Fruit fly (Drosophila melanogaster) whole organism, embryonic: ENCODE data around the gene CG14052.
A peak's percentile ranks its signal among the peaks of the same experiment; 100 is the strongest.

ENCODE experiments used
- B-H1 ChIP-seq: fragments of 200-800 bp; sonication (Bioruptor generic); IDR thresholded peaks from 3 replicates; pipeline ENCODE4 v1.3.6; 2022; ENCODE audit warnings: missing biosample characterization, missing genetic modification characterization
- CG12236 ChIP-seq: fragments of 200-800 bp; sonication (Bioruptor generic); optimal IDR thresholded peaks from 2 replicates; lab custom pipeline; 2016; ENCODE audit warnings: missing biosample characterization, missing genetic modification characterization
- CG12744 ChIP-seq: fragments of 200-800 bp; sonication (Bioruptor generic); optimal IDR thresholded peaks from 2 replicates; lab custom pipeline; 2016; ENCODE audit warnings: missing biosample characterization, missing genetic modification characterization
- CG12942 ChIP-seq: fragments of 200-800 bp; sonication (Bioruptor generic); optimal IDR thresholded peaks from 3 replicates; lab custom pipeline; 2016; ENCODE audit warnings: missing biosample characterization, missing genetic modification characterization
- CG13296 ChIP-seq: fragments of 200-800 bp; sonication (Bioruptor generic); optimal IDR thresholded peaks from 3 replicates; lab custom pipeline; 2018; ENCODE audit warnings: missing biosample characterization, mild to moderate bottlenecking, missing genetic modification characterization
- CG13424 ChIP-seq: fragments of 200-800 bp; sonication (Bioruptor generic); optimal IDR thresholded peaks from 2 replicates; lab custom pipeline; 2019; ENCODE audit warnings: missing biosample characterization, mild to moderate bottlenecking, missing genetic modification characterization, moderate library complexity
- CG2678 ChIP-seq: fragments of 200-800 bp; sonication (Bioruptor generic); optimal IDR thresholded peaks from 3 replicates; lab custom pipeline; 2019; ENCODE audit warnings: missing biosample characterization, mild to moderate bottlenecking, missing genetic modification characterization, moderate library complexity
- CG2712 ChIP-seq: fragments of 200-800 bp; optimal IDR thresholded peaks from 3 replicates; lab custom pipeline; 2019; ENCODE audit warnings: missing biosample characterization, mild to moderate bottlenecking, missing genetic modification characterization, moderate library complexity
- CG3065 ChIP-seq: fragments of 200-800 bp; sonication (Bioruptor generic); optimal IDR thresholded peaks from 2 replicates; lab custom pipeline; 2016; ENCODE audit warnings: missing biosample characterization, missing genetic modification characterization
- CG33213 ChIP-seq: fragments of 200-800 bp; sonication (Bioruptor generic); optimal IDR thresholded peaks from 3 replicates; lab custom pipeline; 2016; ENCODE audit warnings: missing biosample characterization, missing genetic modification characterization
- CG33557 ChIP-seq: fragments of 200-800 bp; sonication (Bioruptor generic); optimal IDR thresholded peaks from 2 replicates; lab custom pipeline; 2019; ENCODE audit warnings: missing biosample characterization, mild to moderate bottlenecking, missing genetic modification characterization, moderate library complexity
- CG4282 ChIP-seq: fragments of 200-800 bp; sonication (Bioruptor generic); optimal IDR thresholded peaks from 2 replicates; lab custom pipeline; 2016; ENCODE audit warnings: missing biosample characterization, missing genetic modification characterization
- CG4820 ChIP-seq: fragments of 200-800 bp; sonication (Bioruptor generic); optimal IDR thresholded peaks from 3 replicates; lab custom pipeline; 2016; ENCODE audit warnings: missing biosample characterization, missing genetic modification characterization
- CG6254 ChIP-seq: fragments of 200-800 bp; sonication (Bioruptor generic); optimal IDR thresholded peaks from 3 replicates; lab custom pipeline; 2017; ENCODE audit warnings: mild to moderate bottlenecking, missing biosample characterization, missing genetic modification reagents, missing genetic modification characterization
- CG6765 ChIP-seq: fragments of 200-800 bp; sonication (Bioruptor generic); optimal IDR thresholded peaks from 3 replicates; lab custom pipeline; 2017; ENCODE audit warnings: missing biosample characterization, mild to moderate bottlenecking, missing genetic modification characterization
- CG7271 ChIP-seq: fragments of 200-800 bp; sonication (Bioruptor generic); optimal IDR thresholded peaks from 2 replicates; lab custom pipeline; 2018; ENCODE audit warnings: missing biosample characterization, mild to moderate bottlenecking, missing genetic modification characterization, moderate library complexity
- CG8944 ChIP-seq: fragments of 200-800 bp; sonication (Bioruptor generic); optimal IDR thresholded peaks from 3 replicates; lab custom pipeline; 2016; ENCODE audit warnings: missing biosample characterization, missing genetic modification characterization
- CG9876 ChIP-seq: fragments of 200-800 bp; sonication (Bioruptor generic); optimal IDR thresholded peaks from 2 replicates; lab custom pipeline; 2016; ENCODE audit warnings: missing biosample characterization, missing genetic modification characterization
- CHES-1-like ChIP-seq: fragments of 200-800 bp; sonication (Bioruptor generic); optimal IDR thresholded peaks from 2 replicates; lab custom pipeline; 2016; ENCODE audit warnings: missing biosample characterization, missing genetic modification characterization
- Dfd ChIP-seq, 2 experiments: fragments of >200 bp; optimal IDR thresholded peaks; 2 replicates each; lab custom pipeline; 2017; ENCODE audit warnings: missing biosample characterization in 2 of 2, missing genetic modification characterization in 2 of 2
- Drgx ChIP-seq: fragments of 200-800 bp; sonication (Bioruptor generic); IDR thresholded peaks from 2 replicates; pipeline ENCODE4 v1.3.6; 2022; ENCODE audit warnings: missing biosample characterization, missing genetic modification characterization
- HLHmδ ChIP-seq: fragments of 200-800 bp; sonication (Bioruptor generic); optimal IDR thresholded peaks from 2 replicates; lab custom pipeline; 2018; ENCODE audit warnings: missing biosample characterization, mild to moderate bottlenecking, missing genetic modification characterization, moderate library complexity
- Hmx ChIP-seq: fragments of 200-800 bp; sonication (Bioruptor generic); optimal IDR thresholded peaks from 2 replicates; lab custom pipeline; 2016; ENCODE audit warnings: missing biosample characterization, missing genetic modification characterization
- Lpt ChIP-seq: fragments of >200 bp; optimal IDR thresholded peaks from 2 replicates; lab custom pipeline; 2018; ENCODE audit warnings: missing biosample characterization, missing genetic modification characterization
- NC2α ChIP-seq: fragments of 200-800 bp; sonication (Bioruptor generic); optimal IDR thresholded peaks from 2 replicates; lab custom pipeline; 2016; ENCODE audit warnings: missing biosample characterization, missing genetic modification characterization
- Nf-YC ChIP-seq: fragments of 200-800 bp; optimal IDR thresholded peaks from 3 replicates; lab custom pipeline; 2019; ENCODE audit warnings: missing biosample characterization, mild to moderate bottlenecking, missing genetic modification characterization, moderate library complexity
- NfI ChIP-seq: fragments of 200-800 bp; sonication (Bioruptor generic); optimal IDR thresholded peaks from 3 replicates; lab custom pipeline; 2018; ENCODE audit warnings: missing biosample characterization, mild to moderate bottlenecking, missing genetic modification characterization, moderate library complexity
- Oli ChIP-seq: fragments of 200-800 bp; sonication (Bioruptor generic); optimal IDR thresholded peaks from 2 replicates; lab custom pipeline; 2018; ENCODE audit warnings: missing biosample characterization, mild to moderate bottlenecking, missing genetic modification characterization, moderate library complexity
- Opbp ChIP-seq: fragments of 200-800 bp; sonication (Bioruptor generic); IDR thresholded peaks from 3 replicates; pipeline ENCODE4 v1.3.6; 2022; ENCODE audit warnings: missing biosample characterization, missing genetic modification characterization; ENCODE audit not compliant: partially characterized antibody
- PHDP ChIP-seq: fragments of 200-800 bp; sonication (Bioruptor generic); optimal IDR thresholded peaks from 3 replicates; lab custom pipeline; 2018; ENCODE audit warnings: missing biosample characterization, mild to moderate bottlenecking, missing genetic modification characterization, moderate library complexity
- bcd ChIP-seq: fragments of 200-800 bp; sonication (Bioruptor generic); optimal IDR thresholded peaks from 2 replicates; lab custom pipeline; 2017; ENCODE audit warnings: missing biosample characterization, mild to moderate bottlenecking, missing genetic modification characterization
- bsh ChIP-seq, 2 experiments: fragments of 200-800 bp; sonication (Bioruptor generic); optimal IDR thresholded peaks; 2 replicates each; lab custom pipeline; 2017 to 2018; ENCODE audit warnings: mild to moderate bottlenecking in 2 of 2, missing biosample characterization in 2 of 2, missing genetic modification characterization in 2 of 2, moderate library complexity in 1 of 2
- cg ChIP-seq: fragments of 200-800 bp; sonication (Bioruptor generic); optimal IDR thresholded peaks from 3 replicates; lab custom pipeline; 2019; ENCODE audit warnings: missing biosample characterization, mild to moderate bottlenecking, missing genetic modification characterization, moderate library complexity
- danr ChIP-seq: fragments of 200-800 bp; sonication (Bioruptor generic); IDR thresholded peaks from 2 replicates; pipeline ENCODE4 v1.3.6; 2022; ENCODE audit warnings: missing biosample characterization, missing genetic modification characterization
- disco-r ChIP-seq: fragments of 200-800 bp; sonication (Bioruptor generic); optimal IDR thresholded peaks from 2 replicates; lab custom pipeline; 2016; ENCODE audit warnings: missing biosample characterization, missing genetic modification characterization
- fd3F ChIP-seq: fragments of 200-800 bp; sonication (Bioruptor generic); optimal IDR thresholded peaks from 2 replicates; lab custom pipeline; 2018; ENCODE audit warnings: missing biosample characterization, mild to moderate bottlenecking, missing genetic modification characterization, moderate library complexity
- ftz-f1 ChIP-seq: fragments of 200-800 bp; sonication (Bioruptor generic); optimal IDR thresholded peaks from 2 replicates; lab custom pipeline; 2016; ENCODE audit warnings: missing biosample characterization, missing genetic modification characterization
- hkb ChIP-seq, 2 experiments: fragments of 200-800 bp in 1 of 2; fragments of >200 bp in 1 of 2; sonication (Bioruptor generic) in 1 of 2; IDR thresholded peaks in 1 of 2; optimal IDR thresholded peaks in 1 of 2; 2 replicates each; pipeline versions ENCODE4 v1.3.6 to Lab custom; 2017 to 2022; ENCODE audit warnings: missing biosample characterization in 1 of 2, missing genetic modification characterization in 1 of 2
- jing ChIP-seq: fragments of 200-800 bp; sonication (Bioruptor generic); optimal IDR thresholded peaks from 2 replicates; lab custom pipeline; 2018; ENCODE audit warnings: missing biosample characterization, mild to moderate bottlenecking, missing genetic modification characterization
- jumu ChIP-seq: fragments of 200-800 bp; sonication (Bioruptor generic); optimal IDR thresholded peaks from 3 replicates; lab custom pipeline; 2016; ENCODE audit warnings: missing biosample characterization, missing genetic modification characterization
- odd ChIP-seq: fragments of 200-800 bp; sonication (Bioruptor generic); optimal IDR thresholded peaks from 2 replicates; lab custom pipeline; 2017; ENCODE audit warnings: missing biosample characterization, mild to moderate bottlenecking, missing genetic modification characterization
- phol ChIP-seq: fragments of 200-800 bp; sonication (Bioruptor generic); optimal IDR thresholded peaks from 3 replicates; lab custom pipeline; 2018; ENCODE audit warnings: missing biosample characterization, mild to moderate bottlenecking, missing genetic modification characterization, moderate library complexity
- rib ChIP-seq: fragments of 200-800 bp; sonication (Bioruptor generic); IDR thresholded peaks from 2 replicates; pipeline ENCODE4 v1.3.6; 2022; ENCODE audit warnings: missing biosample characterization, missing genetic modification characterization
- ro ChIP-seq: fragments of 200-800 bp; sonication (Bioruptor generic); IDR thresholded peaks from 2 replicates; pipeline ENCODE4 v1.3.6; 2022; ENCODE audit warnings: missing biosample characterization, missing genetic modification characterization
- run ChIP-seq: fragments of 200-800 bp; sonication (Bioruptor generic); optimal IDR thresholded peaks from 3 replicates; lab custom pipeline; 2018; ENCODE audit warnings: missing biosample characterization, mild to moderate bottlenecking, missing genetic modification characterization
- sens ChIP-seq: fragments of 200-800 bp; sonication (Bioruptor generic); peaks from one replicate; lab custom pipeline; 2016; ENCODE audit warnings: missing biosample characterization, missing genetic modification characterization
- seq ChIP-seq: fragments of 200-800 bp; sonication (Bioruptor generic); IDR thresholded peaks from 2 replicates; pipeline ENCODE4 v1.3.6; 2022; ENCODE audit warnings: missing biosample characterization, missing genetic modification characterization
- tap ChIP-seq: fragments of 200-800 bp; optimal IDR thresholded peaks from 3 replicates; lab custom pipeline; 2019; ENCODE audit warnings: missing biosample characterization, mild to moderate bottlenecking, missing genetic modification characterization, moderate library complexity
- tin ChIP-seq: fragments of 200-800 bp; sonication (Bioruptor generic); optimal IDR thresholded peaks from 3 replicates; lab custom pipeline; 2016; ENCODE audit warnings: missing biosample characterization, missing genetic modification characterization
- trh ChIP-seq: fragments of 200-800 bp; sonication (Bioruptor generic); optimal IDR thresholded peaks from 2 replicates; lab custom pipeline; 2016; ENCODE audit warnings: missing biosample characterization, missing genetic modification characterization
- vfl ChIP-seq: fragments of 200-800 bp; sonication (Bioruptor generic); optimal IDR thresholded peaks from 2 replicates; lab custom pipeline; 2016; ENCODE audit warnings: missing biosample characterization, missing genetic modification characterization
- zen2 ChIP-seq: fragments of 200-800 bp; sonication (Bioruptor generic); IDR thresholded peaks from 3 replicates; pipeline ENCODE4 v1.3.6; 2022; ENCODE audit warnings: missing biosample characterization, missing genetic modification characterization; ENCODE audit not compliant: partially characterized antibody

Gene CG14052

dm6 chrX:2219899-2220298 is 3.7 kb upstream of the CG14052 start (continued):
- TF ChIP-seq rib (no peak), seq (GFP tag; lab: Robert Waterston, UW) (no peak), sens (GFP tag; lab: Kevin White, UChicago) (peak; percentile 79), vfl (GFP tag; lab: Kevin White, UChicago) (no peak), CG4820 (GFP tag; lab: Kevin White, UChicago) (no peak), tin (GFP tag; lab: Kevin White, UChicago) (no peak), CG13296 (no peak), CG33213 (GFP tag; lab: Kevin White, UChicago) (no peak), cg (GFP tag; lab: Kevin White, UChicago) (no peak), PHDP (tag; lab: Kevin White, UChicago) (peak; percentile 6), jumu (no peak), hkb (optimal IDR thresholded peaks at IDR 0.05; lab: Kevin White, UChicago) (no peak), hkb (GFP tag; IDR thresholded peaks at IDR 0.05; lab: Robert Waterston, UW) (0 out of 2 replicates have a peak, but pooled peaks have one; percentile 9), Drgx (GFP tag; lab: Robert Waterston, UW) (peak; percentile 51), Oli (tag; lab: Kevin White, UChicago) (peak; percentile 20), trh (GFP tag; lab: Kevin White, UChicago) (no peak), CG6254 (GFP tag; lab: Kevin White, UChicago) (no peak), zen2 (no peak), Hmx (GFP tag; lab: Kevin White, UChicago) (no peak), CG2712 (tag; lab: Kevin White, UChicago) (peak; percentile 7), CHES-1-like (GFP tag; lab: Kevin White, UChicago) (no peak), ftz-f1 (GFP tag; lab: Kevin White, UChicago) (no peak), CG3065 (no peak), Lpt (GFP tag; lab: Kevin White, UChicago) (no peak), Opbp (GFP tag; lab: Robert Waterston, UW) (no peak), B-H1 (no peak), NfI (no peak), phol (tag; lab: Kevin White, UChicago) (peak; percentile 33), Dfd (GFP tag; optimal IDR thresholded peaks at IDR 0.05; lab: Kevin White, UChicago) (no peak), CG12236 (GFP tag; lab: Kevin White, UChicago) (no peak), CG2678 (tag; lab: Kevin White, UChicago) (peak; percentile 22), CG8944 (no peak), CG12744 (GFP tag; lab: Kevin White, UChicago) (no peak), bcd (GFP tag; lab: Kevin White, UChicago) (no peak), HLHmδ (GFP tag; lab: Kevin White, UChicago) (no peak), CG4282 (no peak), CG13424 (no peak), NC2α (GFP tag; lab: Kevin White, UChicago) (no peak), Nf-YC (tag; lab: Kevin White, UChicago) (no peak), CG9876 (GFP tag; lab: Kevin White, UChicago) (no peak), odd (GFP tag; lab: Kevin White, UChicago) (no peak), CG6765 (GFP tag; lab: Kevin White, UChicago) (no peak), CG33557 (no peak), danr (no peak), CG12942 (GFP tag; lab: Kevin White, UChicago) (no peak), run (tag; lab: Kevin White, UChicago) (no peak), bsh (GFP tag; optimal IDR thresholded peaks at IDR 0.05; lab: Kevin White, UChicago) (peak in 1 of 2 experiments; percentile 48), jing (GFP tag; lab: Kevin White, UChicago) (no peak), CG7271 (tag; lab: Kevin White, UChicago) (no peak), tap (tag; lab: Kevin White, UChicago) (no peak), ro (no peak), disco-r (no peak), fd3F (GFP tag; lab: Kevin White, UChicago) (no peak)
